Worm (Caenorhabditis elegans) whole organism, late embryonic: Measurements from ENCODE around the gene F09F9.5.

ENCODE experiments used
- elt-2 ChIP-seq: sonication (generic microtip); optimal IDR thresholded peaks from 2 replicates; lab custom pipeline; 2016; ENCODE audit warnings: missing genetic modification reagents, missing genetic modification characterization, missing compliant biosample characterization
- pqm-1 ChIP-seq: sonication (generic microtip); optimal IDR thresholded peaks from 2 replicates; lab custom pipeline; 2016; ENCODE audit warnings: missing genetic modification characterization, missing compliant biosample characterization

DNA sequence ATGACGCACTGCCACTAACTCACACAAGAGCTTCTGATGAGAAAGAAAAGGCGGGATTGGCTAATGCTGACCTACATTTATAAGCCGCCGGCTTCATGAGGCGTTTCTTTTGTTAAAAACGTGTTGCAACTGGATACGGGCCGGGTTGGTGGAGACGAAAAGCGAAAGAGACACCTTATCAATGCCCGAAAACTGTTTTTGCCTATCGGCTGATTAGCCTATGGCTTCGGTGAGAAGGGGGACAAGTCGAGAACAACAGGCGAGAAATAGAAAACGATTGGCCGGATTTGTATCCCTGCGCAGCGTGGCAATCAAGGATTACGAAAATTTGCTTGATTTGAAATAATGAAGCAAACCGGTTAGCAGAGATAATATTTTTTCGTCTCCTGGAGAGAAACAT lies 6.3 kb upstream of the F09F9.5 start, which contains the start of gene F09F9.2:
- TF ChIP-seq pqm-1 (tag; lab: Kevin White, UChicago) (no peak), elt-2 (tag; lab: Kevin White, UChicago) (no peak)
